Fruit fly (Drosophila melanogaster) Kc167 (cell line): ENCODE data around the gene Ca-Ma2d.

ENCODE experiments used
- Sin3A ChIP-seq: fragments of >200 bp; optimal IDR thresholded peaks from 2 replicates; lab custom pipeline; 2018; ENCODE audit warnings: missing external identifiers
- ttk ChIP-seq: sonication (Bioruptor generic); optimal IDR thresholded peaks from 2 replicates; lab custom pipeline; 2017; ENCODE audit warnings: missing external identifiers

- TF ChIP-seq ttk (lab: Kevin White, UChicago) (no peak), Sin3A (no peak)
Measured at dm6 chr2L:16278842-16279241, 47.6 kb downstream of the Ca-Ma2d start.
